Fruit fly (Drosophila melanogaster): Measurements from ENCODE around the gene jumu.

Gene jumu

DNA sequence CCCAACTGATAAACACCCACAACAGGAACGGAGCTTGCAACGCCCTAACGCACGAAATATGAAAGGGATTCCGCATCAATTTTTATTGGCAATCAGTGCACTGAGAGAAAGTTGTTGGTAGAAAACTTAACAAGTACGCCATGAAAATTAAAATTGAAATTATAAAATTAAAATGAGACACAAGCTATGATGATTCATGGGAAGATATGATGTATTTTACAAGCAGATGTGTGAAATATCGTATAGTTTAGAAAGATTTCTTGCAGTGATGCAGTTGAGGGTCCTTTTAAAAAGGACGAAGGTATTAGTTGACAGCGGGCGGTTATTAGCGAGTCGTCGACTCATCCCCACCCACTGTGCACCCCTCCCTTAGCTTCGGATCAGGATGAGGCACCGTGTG is 20.5 kb downstream of the jumu start:
- no peak for TF ChIP-seq CG3726 (GFP tag; IDR thresholded peaks at IDR 0.05)
- 0 out of 2 replicates have a peak, but pooled peaks have one; percentile 22 for TF ChIP-seq CG17328 (GFP tag; IDR thresholded peaks at IDR 0.05)
- TF ChIP-seq CG18476 (GFP tag; optimal IDR thresholded peaks at IDR 0.05), result no peak
- no peak for TF ChIP-seq CG11456 (GFP tag; IDR thresholded peaks at IDR 0.05)
- TF ChIP-seq CG31441 (GFP tag; IDR thresholded peaks at IDR 0.05), result no peak
- no peak for TF ChIP-seq CG15073 (GFP tag; optimal IDR thresholded peaks at IDR 0.05)
- TF ChIP-seq sug (tag; optimal IDR thresholded peaks at IDR 0.05), result no peak
- TF ChIP-seq D19B (GFP tag; optimal IDR thresholded peaks at IDR 0.05), result no peak
- no peak for TF ChIP-seq caup (GFP tag; optimal IDR thresholded peaks at IDR 0.05; ENCODE audit: severe bottlenecking)
- no peak for TF ChIP-seq CG4617 (GFP tag; optimal IDR thresholded peaks at IDR 0.05; ENCODE audit: borderline replicate concordance)
- no peak for TF ChIP-seq insv (GFP tag; optimal IDR thresholded peaks at IDR 0.05)
- TF ChIP-seq CG8765 (GFP tag; IDR thresholded peaks at IDR 0.05), result no peak; the same call in 1 of the 2 replicates
- TF ChIP-seq CG2120 (GFP tag; optimal IDR thresholded peaks at IDR 0.05), result no peak
- TF ChIP-seq Dip2 (GFP tag; IDR thresholded peaks at IDR 0.05), result no peak
- TF ChIP-seq ftz-f1 (GFP tag; optimal IDR thresholded peaks at IDR 0.05), result no peak
- TF ChIP-seq CG5245 (GFP tag; optimal IDR thresholded peaks at IDR 0.05), result no peak
- TF ChIP-seq CG8290 (GFP tag; optimal IDR thresholded peaks at IDR 0.05), result no peak
- TF ChIP-seq CG8290 (tag; optimal IDR thresholded peaks at IDR 0.05), result no peak
- no peak for TF ChIP-seq Nf-YB (GFP tag; optimal IDR thresholded peaks at IDR 0.05)
- no peak for TF ChIP-seq dan (GFP tag; IDR thresholded peaks at IDR 0.05)
- TF ChIP-seq Sox100B (GFP tag; optimal IDR thresholded peaks at IDR 0.05), result no peak
- no peak for TF ChIP-seq CG30020 (tag; optimal IDR thresholded peaks at IDR 0.05)
- TF ChIP-seq Awh (GFP tag; IDR thresholded peaks at IDR 0.05), result no peak
- TF ChIP-seq CG18011 (GFP tag; optimal IDR thresholded peaks at IDR 0.05), result no peak
- TF ChIP-seq CG11093 (GFP tag; IDR thresholded peaks at IDR 0.05), result no peak
- TF ChIP-seq sim (GFP tag; IDR thresholded peaks at IDR 0.05), result no peak
- TF ChIP-seq CG6272 (GFP tag; IDR thresholded peaks at IDR 0.05), result no peak
- TF ChIP-seq CG16863 (GFP tag; optimal IDR thresholded peaks at IDR 0.05), result no peak
- no peak for TF ChIP-seq CG33213 (GFP tag; optimal IDR thresholded peaks at IDR 0.05)
- TF ChIP-seq phol (tag; optimal IDR thresholded peaks at IDR 0.05), result peak; percentile 52
- TF ChIP-seq CG1832 (GFP tag; optimal IDR thresholded peaks at IDR 0.05), result no peak
- no peak for TF ChIP-seq CG12744 (GFP tag; optimal IDR thresholded peaks at IDR 0.05)
- no peak for TF ChIP-seq Max (GFP tag; optimal IDR thresholded peaks at IDR 0.05)
- no peak for TF ChIP-seq esg (GFP tag; conservative IDR thresholded peaks at IDR 0.05)
- TF ChIP-seq cato (GFP tag; optimal IDR thresholded peaks at IDR 0.05; ENCODE audit: borderline replicate concordance), result no peak
- no peak for TF ChIP-seq ci (GFP tag; IDR thresholded peaks at IDR 0.05)
- TF ChIP-seq disco-r (GFP tag; optimal IDR thresholded peaks at IDR 0.05), result no peak
- peak; percentile 26 for TF ChIP-seq D19A (tag; optimal IDR thresholded peaks at IDR 0.05)
- no peak for TF ChIP-seq ac (GFP tag; optimal IDR thresholded peaks at IDR 0.05)
- no peak for TF ChIP-seq MESR4 (GFP tag; optimal IDR thresholded peaks at IDR 0.05)
- TF ChIP-seq usp (GFP tag; optimal IDR thresholded peaks at IDR 0.05), result no peak
- no peak for TF ChIP-seq CG9215 (GFP tag; IDR thresholded peaks at IDR 0.05)
- TF ChIP-seq pnt (GFP tag; optimal IDR thresholded peaks at IDR 0.05), result no peak
- TF ChIP-seq hkb (optimal IDR thresholded peaks at IDR 0.05), result no peak
- 0 out of 2 replicates have a peak, but pooled peaks have one; percentile 22 for TF ChIP-seq hkb (GFP tag; IDR thresholded peaks at IDR 0.05)
- TF ChIP-seq CG9817 (tag; optimal IDR thresholded peaks at IDR 0.05), result no peak
- TF ChIP-seq row (GFP tag; IDR thresholded peaks at IDR 0.05), result peak; percentile 49; the same call in 2 of the 3 replicates
- no peak for TF ChIP-seq yki (optimal IDR thresholded peaks at IDR 0.05)
- no peak for TF ChIP-seq CG31388 (GFP tag; optimal IDR thresholded peaks at IDR 0.05)
- no peak for TF ChIP-seq CG10431 (GFP tag; optimal IDR thresholded peaks at IDR 0.05)
- TF ChIP-seq CG10979 (tag; optimal IDR thresholded peaks at IDR 0.05), result peak; percentile 66
- TF ChIP-seq ro (GFP tag; IDR thresholded peaks at IDR 0.05), result no peak
- TF ChIP-seq CG1603 (tag; optimal IDR thresholded peaks at IDR 0.05), result no peak
